Worm (Caenorhabditis elegans) whole organism, mixed stage, embryonic: ENCODE measurements around the gene B0285.6.

Source experiments
- M03D4.4 ChIP-seq: sonication (generic microtip); optimal IDR thresholded peaks from 2 replicates; lab custom pipeline; 2017; ENCODE audit warnings: mild to moderate bottlenecking, missing genetic modification characterization, missing compliant biosample characterization
- ceh-43 ChIP-seq: fragments of 200-800 bp; sonication (Bioruptor generic); optimal IDR thresholded peaks from 2 replicates; lab custom pipeline; 2018; ENCODE audit warnings: mild to moderate bottlenecking, missing genetic modification characterization, moderate library complexity, missing compliant biosample characterization
- ceh-83 ChIP-seq: fragments of 200-800 bp; sonication (Bioruptor generic); optimal IDR thresholded peaks from 2 replicates; lab custom pipeline; 2018; ENCODE audit warnings: mild to moderate bottlenecking, missing genetic modification characterization, missing compliant biosample characterization
- ces-1 ChIP-seq: fragments of 150-350 bp; optimal IDR thresholded peaks from 2 replicates; lab custom pipeline; 2014; ENCODE audit warnings: missing biosample characterization, missing genetic modification reagents, missing genetic modification characterization
- cnd-1 ChIP-seq: fragments of 200-800 bp; sonication (Bioruptor generic); optimal IDR thresholded peaks from 2 replicates; lab custom pipeline; 2018; ENCODE audit warnings: mild to moderate bottlenecking, missing genetic modification characterization, missing compliant biosample characterization
- elt-1 ChIP-seq: sonication (generic microtip); optimal IDR thresholded peaks from 2 replicates; lab custom pipeline; 2017; ENCODE audit warnings: missing genetic modification characterization, mild to moderate bottlenecking, missing compliant biosample characterization, antibody characterized with exemption, moderate library complexity, borderline replicate concordance; ENCODE audit not compliant: insufficient read depth
- elt-3 ChIP-seq: fragments of 150-350 bp; optimal IDR thresholded peaks from 2 replicates; lab custom pipeline; 2014; ENCODE audit warnings: missing biosample characterization, missing genetic modification characterization
- ham-2 ChIP-seq: fragments of 200-800 bp; sonication (Bioruptor generic); optimal IDR thresholded peaks from 2 replicates; lab custom pipeline; 2018; ENCODE audit warnings: mild to moderate bottlenecking, missing genetic modification characterization, missing compliant biosample characterization
- hlh-1 ChIP-seq: fragments of 150-350 bp; optimal IDR thresholded peaks from 2 replicates; lab custom pipeline; 2014; ENCODE audit warnings: missing biosample characterization, missing genetic modification reagents, missing genetic modification characterization
- lin-13 ChIP-seq: fragments of 150-350 bp; optimal IDR thresholded peaks from 2 replicates; lab custom pipeline; 2014; ENCODE audit warnings: missing biosample characterization, missing genetic modification characterization
- lin-32 ChIP-seq: fragments of 200-800 bp; sonication (Bioruptor generic); optimal IDR thresholded peaks from 2 replicates; lab custom pipeline; 2018; ENCODE audit warnings: mild to moderate bottlenecking, missing genetic modification characterization, missing compliant biosample characterization
- lsy-2 ChIP-seq: fragments of 150-350 bp; optimal IDR thresholded peaks from 2 replicates; lab custom pipeline; 2014; ENCODE audit warnings: missing biosample characterization, missing genetic modification characterization
- mab-5 ChIP-seq: fragments of 150-350 bp; optimal IDR thresholded peaks from 2 replicates; lab custom pipeline; 2014; ENCODE audit warnings: missing biosample characterization, missing genetic modification characterization
- mep-1 ChIP-seq: fragments of 150-350 bp; optimal IDR thresholded peaks from 2 replicates; lab custom pipeline; 2017; ENCODE audit warnings: missing biosample characterization, missing genetic modification reagents, missing genetic modification characterization, inconsistent platforms
- mls-2 ChIP-seq: sonication (generic microtip); optimal IDR thresholded peaks from 2 replicates; lab custom pipeline; 2016; ENCODE audit warnings: mild to moderate bottlenecking, missing genetic modification characterization, moderate library complexity, missing compliant biosample characterization
- nhr-12 ChIP-seq: fragments of 150-350 bp; optimal IDR thresholded peaks from 2 replicates; lab custom pipeline; 2014; ENCODE audit warnings: missing biosample characterization, missing genetic modification characterization
- nhr-2 ChIP-seq: fragments of 150-350 bp; optimal IDR thresholded peaks from 2 replicates; lab custom pipeline; 2014; ENCODE audit warnings: missing biosample characterization, missing genetic modification characterization
- nhr-237 ChIP-seq: fragments of 150-350 bp; optimal IDR thresholded peaks from 2 replicates; lab custom pipeline; 2014; ENCODE audit warnings: missing biosample characterization, missing genetic modification characterization
- nhr-28 ChIP-seq: fragments of 150-350 bp; optimal IDR thresholded peaks from 2 replicates; lab custom pipeline; 2014; ENCODE audit warnings: missing biosample characterization, missing genetic modification characterization
- nhr-76 ChIP-seq: sonication (generic microtip); optimal IDR thresholded peaks from 2 replicates; lab custom pipeline; 2017; ENCODE audit warnings: missing biosample characterization, missing genetic modification characterization
- snpc-4 ChIP-seq: fragments of 150-350 bp; optimal IDR thresholded peaks from 2 replicates; lab custom pipeline; 2014; ENCODE audit warnings: missing biosample characterization, missing genetic modification characterization
- sptf-1 ChIP-seq: sonication (generic microtip); optimal IDR thresholded peaks from 2 replicates; lab custom pipeline; 2017; ENCODE audit warnings: mild to moderate bottlenecking, missing genetic modification characterization, moderate library complexity, missing compliant biosample characterization
- tbx-8 ChIP-seq: fragments of 200-800 bp; sonication (Bioruptor generic); optimal IDR thresholded peaks from 2 replicates; lab custom pipeline; 2018; ENCODE audit warnings: mild to moderate bottlenecking, missing genetic modification characterization, moderate library complexity, missing compliant biosample characterization
- unc-120 ChIP-seq: sonication (generic microtip); optimal IDR thresholded peaks from 2 replicates; lab custom pipeline; 2017; ENCODE audit warnings: missing genetic modification characterization, missing compliant biosample characterization; ENCODE audit not compliant: poor library complexity, severe bottlenecking
- unc-39 ChIP-seq: fragments of 150-350 bp; optimal IDR thresholded peaks from 2 replicates; lab custom pipeline; 2014; ENCODE audit warnings: missing biosample characterization, missing genetic modification characterization
- unc-62 ChIP-seq: fragments of 150-350 bp; optimal IDR thresholded peaks from 2 replicates; lab custom pipeline; 2014; ENCODE audit warnings: missing biosample characterization, missing genetic modification reagents, missing genetic modification characterization
- ztf-11 ChIP-seq: fragments of 150-350 bp; optimal IDR thresholded peaks from 2 replicates; lab custom pipeline; 2014; ENCODE audit warnings: missing biosample characterization, missing genetic modification characterization

The B0285.6 gene

DNA sequence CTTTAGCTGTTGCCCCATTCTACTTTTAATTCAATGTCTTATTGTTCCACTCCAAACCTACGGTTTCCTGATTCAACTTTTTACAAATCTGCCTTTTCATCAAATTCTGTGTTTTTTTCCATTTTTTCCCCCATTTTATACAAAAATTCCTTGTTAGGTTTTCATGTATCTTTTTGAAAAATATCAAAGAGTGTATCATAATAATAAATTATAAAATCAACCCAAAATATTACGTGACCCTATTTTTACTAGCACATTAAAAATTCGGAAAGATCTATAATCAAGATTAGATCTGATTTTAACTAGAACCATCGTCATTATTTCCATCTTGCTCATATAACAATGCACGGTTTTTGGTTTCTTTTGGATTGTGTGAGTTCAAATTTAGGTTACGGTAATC is 29.8 kb upstream of the B0285.6 start, which contains the start of gene H38K22.6:
H38K22.6 (plus strand) TSS at position 301 of the 400 bp plus-strand sequence.
- TF ChIP-seq lin-32 (no peak), nhr-12 (tag; lab: Kevin White, UChicago) (no peak), nhr-28 (tag; lab: Kevin White, UChicago) (no peak), mep-1 (no peak), mls-2 (tag; lab: Kevin White, UChicago) (no peak), M03D4.4 (tag; lab: Kevin White, UChicago) (no peak), lsy-2 (tag; lab: Kevin White, UChicago) (no peak)

DNA sequence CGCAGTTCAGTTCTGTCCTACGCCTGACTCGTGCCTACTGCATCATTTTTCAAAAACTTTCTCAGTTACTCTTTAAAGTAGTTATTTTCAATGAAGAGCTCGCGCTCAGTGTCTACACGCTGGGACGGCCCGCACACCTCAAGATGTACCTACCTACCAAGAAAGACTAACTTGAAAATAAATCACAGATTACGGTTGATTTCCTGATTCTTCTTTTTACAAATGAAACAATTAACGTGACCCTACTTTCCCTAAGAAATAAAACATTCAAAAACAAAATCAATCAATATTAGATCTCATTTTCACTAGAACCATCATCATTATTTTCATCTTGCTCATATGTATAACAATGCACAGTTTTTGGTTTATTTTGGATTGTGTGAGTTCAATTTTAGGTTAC is 28.5 kb upstream of the B0285.6 start, which contains the start of gene H38K22.7:
H38K22.7 (plus strand) TSS at position 301 of the 400 bp plus-strand sequence.
- TF ChIP-seq hlh-1 (tag; lab: Kevin White, UChicago): no peak
- TF ChIP-seq nhr-76 (tag; lab: Kevin White, UChicago): no peak
- TF ChIP-seq tbx-8 (GFP tag; lab: Kevin White, UChicago): no peak
- no peak for TF ChIP-seq mep-1
- TF ChIP-seq elt-1: no peak
- no peak for TF ChIP-seq ceh-83 (GFP tag; lab: Kevin White, UChicago)
- no peak for TF ChIP-seq M03D4.4 (tag; lab: Kevin White, UChicago)
- TF ChIP-seq lin-32: no peak
- TF ChIP-seq lin-13: no peak
- TF ChIP-seq cnd-1 (tag; lab: Kevin White, UChicago): no peak
- no peak for TF ChIP-seq nhr-2 (tag; lab: Kevin White, UChicago)
- no peak for TF ChIP-seq unc-39 (tag; lab: Kevin White, UChicago)
- TF ChIP-seq elt-3 (tag; lab: Kevin White, UChicago): no peak

DNA sequence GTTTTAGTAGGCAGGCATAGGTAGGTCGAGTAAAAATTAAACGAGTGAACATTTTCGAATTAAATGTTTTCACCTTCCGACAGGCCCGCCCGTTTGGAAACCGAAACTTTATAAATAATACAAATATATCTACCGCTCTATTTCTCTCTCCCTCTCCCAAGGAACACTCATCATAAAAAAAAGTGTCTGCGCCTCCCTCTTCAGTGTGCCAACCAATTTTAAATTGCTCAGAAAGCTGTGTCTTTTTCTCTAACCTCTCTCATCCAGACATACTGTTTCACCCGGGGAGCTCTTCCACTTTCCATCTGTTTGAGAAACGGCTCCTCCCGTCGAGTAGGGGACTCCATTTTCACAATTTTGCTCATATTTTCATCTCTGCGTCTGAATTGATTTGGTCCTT is 26.8 kb upstream of the B0285.6 start:
- TF ChIP-seq mab-5 (tag; lab: Kevin White, UChicago) (no peak), unc-120 (tag; lab: Kevin White, UChicago) (peak; percentile 55), nhr-237 (tag; lab: Kevin White, UChicago) (peak; percentile 30), ces-1 (GFP tag; lab: Kevin White, UChicago) (peak; percentile 73), ztf-11 (tag; lab: Kevin White, UChicago) (no peak), nhr-76 (tag; lab: Kevin White, UChicago) (no peak), ham-2 (GFP tag; lab: Kevin White, UChicago) (no peak)

DNA sequence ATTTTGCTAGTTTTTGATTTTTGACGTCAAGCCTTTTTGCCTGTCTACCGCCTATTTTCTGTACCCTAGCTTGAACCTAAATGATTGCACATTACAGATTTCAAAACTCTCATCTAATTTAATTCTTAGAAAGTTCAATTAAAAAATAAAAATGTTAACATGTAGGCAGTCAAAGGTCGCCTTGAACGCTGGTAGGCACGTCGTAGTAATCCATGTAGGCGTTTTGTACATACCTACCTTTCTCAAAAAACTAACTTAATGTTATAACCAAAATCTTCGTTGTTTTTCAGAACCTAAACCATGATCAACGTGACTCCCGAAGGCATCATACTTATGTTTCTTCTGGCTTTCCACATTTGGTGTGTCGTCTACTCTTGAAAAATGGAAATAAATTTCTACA is 26.0 kb upstream of the B0285.6 start, which contains the start of gene H38K22.9:
H38K22.9 (plus strand) TSS at position 301 of the 400 bp plus-strand sequence.
- TF ChIP-seq ceh-83 (GFP tag; lab: Kevin White, UChicago) (no peak), ham-2 (GFP tag; lab: Kevin White, UChicago) (no peak), ceh-43 (GFP tag; lab: Kevin White, UChicago) (no peak)

DNA sequence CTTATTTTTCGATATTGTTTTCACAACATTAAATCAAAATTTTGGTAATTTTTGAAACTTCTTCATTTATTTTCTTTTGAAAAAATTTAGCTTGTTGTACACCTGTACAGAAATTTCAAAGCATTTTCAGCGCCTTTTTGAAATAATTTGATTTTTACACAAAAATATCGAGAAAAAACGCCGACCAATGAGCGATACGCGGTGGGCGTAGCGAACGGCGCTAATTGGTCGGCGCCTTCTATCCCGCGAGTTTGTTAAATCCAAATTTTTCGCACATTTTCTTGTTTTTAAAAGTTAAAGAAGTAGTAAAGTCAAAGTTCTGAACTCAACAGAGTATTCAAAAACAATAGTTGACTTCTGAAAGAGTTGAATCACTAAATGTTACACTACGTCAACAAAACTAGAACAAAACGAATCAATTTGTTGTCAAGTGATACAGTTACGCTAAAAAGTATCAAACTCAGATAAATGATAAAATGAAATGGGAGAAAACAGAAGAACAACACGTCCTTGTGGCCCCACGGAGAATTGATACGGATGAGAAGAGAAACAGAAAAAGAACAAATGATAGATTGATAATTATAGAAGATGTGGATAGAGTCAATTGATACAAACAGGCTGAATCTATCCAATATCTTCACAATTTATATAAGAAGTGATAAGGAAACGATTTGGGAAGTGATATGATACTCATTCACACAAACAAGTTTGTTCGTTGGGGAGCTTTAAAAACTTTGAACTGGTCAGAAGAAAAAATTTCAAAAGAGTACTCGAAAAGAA is 21.5 kb upstream of the B0285.6 start:
- TF ChIP-seq elt-1 (no peak), elt-3 (tag; lab: Kevin White, UChicago) (peak; percentile 19), nhr-237 (tag; lab: Kevin White, UChicago) (no peak), unc-62 (GFP tag; lab: Kevin White, UChicago) (no peak), mep-1 (no peak)
- TF ChIP-seq, all 35 proteins: peak for 1

DNA sequence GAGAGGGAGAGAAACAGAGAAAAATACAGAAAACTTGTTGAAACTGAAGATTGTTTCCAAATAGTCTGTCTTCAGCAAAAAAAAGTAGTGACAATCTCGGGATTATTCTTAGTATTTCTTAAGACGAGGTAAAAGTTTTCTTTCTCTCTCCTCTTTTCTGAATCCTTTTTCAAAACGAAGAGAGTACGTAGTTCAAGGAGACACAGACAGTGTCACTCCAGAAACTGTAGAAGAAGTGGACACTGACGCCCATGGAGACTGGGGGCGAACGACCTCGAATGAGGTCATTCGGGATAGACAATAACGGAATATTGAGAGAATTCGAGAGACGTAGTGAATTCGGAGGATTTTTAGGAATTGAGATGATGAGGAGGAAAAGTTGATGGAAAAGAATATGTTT is 18.9 kb upstream of the B0285.6 start, which contains the start of gene gly-6:
gly-6 (minus strand) TSS at position 245 of the 400 bp plus-strand sequence.
- TF ChIP-seq ceh-43 (GFP tag; lab: Kevin White, UChicago): no peak

DNA sequence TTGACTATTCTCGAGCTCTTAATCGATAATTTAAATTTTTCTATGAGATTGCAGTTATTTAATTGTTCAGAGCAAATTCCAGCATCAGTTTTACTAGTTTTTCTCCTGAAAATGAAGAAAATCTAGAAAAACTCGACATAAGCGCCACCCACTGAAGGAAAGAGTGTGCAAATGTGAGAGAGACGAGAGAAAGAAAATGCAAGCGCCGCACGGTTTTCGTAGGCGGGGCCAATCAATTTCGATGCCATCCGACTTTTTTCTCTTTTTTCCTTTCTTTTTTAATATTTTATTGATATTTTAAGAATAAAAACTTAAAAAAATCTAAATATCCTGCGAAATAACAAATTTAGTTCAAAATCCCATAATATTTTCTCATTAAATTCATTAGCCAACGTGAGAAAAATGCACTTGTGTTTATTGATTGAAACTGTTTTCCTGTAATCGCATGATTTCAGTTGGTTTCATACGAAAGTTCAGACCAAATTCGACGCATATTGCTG is 17.3 kb upstream of the B0285.6 start, which contains the start of gene cdk-12:
cdk-12 (plus strand) TSS at position 450 of the 500 bp plus-strand sequence.
- TF ChIP-seq sptf-1 (tag; lab: Kevin White, UChicago) (peak; percentile 46), mep-1 (peak; percentile 76), snpc-4 (tag; lab: Kevin White, UChicago) (no peak), lsy-2 (tag; lab: Kevin White, UChicago) (peak; percentile 13), ces-1 (GFP tag; lab: Kevin White, UChicago) (peak; percentile 40)
- TF ChIP-seq, all 35 proteins: peak for 4
